Worm (Caenorhabditis elegans): Measurements from ENCODE around the gene Y105C5A.1268.

The Y105C5A.1268 gene

ce11 chrIV:15613141-15613540 lies 33.1 kb downstream of the Y105C5A.1268 start:
- TF ChIP-seq grh-1 (GFP tag; IDR thresholded peaks at IDR 0.05): no peak
- TF ChIP-seq mdl-1 (tag; optimal IDR thresholded peaks at IDR 0.05): no peak
- TF ChIP-seq aha-1 (tag; optimal IDR thresholded peaks at IDR 0.05): no peak
- TF ChIP-seq unc-62 (GFP tag; optimal IDR thresholded peaks at IDR 0.05): no peak
- no peak for TF ChIP-seq C34B4.2 (tag; optimal IDR thresholded peaks at IDR 0.05)
- no peak for TF ChIP-seq sox-4 (tag; optimal IDR thresholded peaks at IDR 0.05)
- TF ChIP-seq blmp-1 (tag; optimal IDR thresholded peaks at IDR 0.05): no peak
- TF ChIP-seq mab-9 (GFP tag; IDR thresholded peaks at IDR 0.05): no peak
- no peak for TF ChIP-seq egl-13 (tag; optimal IDR thresholded peaks at IDR 0.05)
- TF ChIP-seq nhr-237 (tag; optimal IDR thresholded peaks at IDR 0.05): no peak

ce11 chrIV:15606396-15606795 lies 39.9 kb downstream of the Y105C5A.1268 start:
- TF ChIP-seq fkh-8 (tag; optimal IDR thresholded peaks at IDR 0.05) (no peak), lin-35 (GFP tag; optimal IDR thresholded peaks at IDR 0.05) (no peak), zag-1 (tag; optimal IDR thresholded peaks at IDR 0.05) (no peak), irx-1 (tag; optimal IDR thresholded peaks at IDR 0.05) (no peak), nhr-47 (tag; optimal IDR thresholded peaks at IDR 0.05) (no peak), swsn-7 (tag; optimal IDR thresholded peaks at IDR 0.05) (no peak), sup-37 (GFP tag; optimal IDR thresholded peaks at IDR 0.05) (no peak), snu-23 (GFP tag; optimal IDR thresholded peaks at IDR 0.05) (no peak), nhr-84 (tag; optimal IDR thresholded peaks at IDR 0.05) (no peak), ceh-8 (GFP tag; optimal IDR thresholded peaks at IDR 0.05) (no peak), egl-27 (tag; optimal IDR thresholded peaks at IDR 0.05) (no peak), hlh-4 (tag; optimal IDR thresholded peaks at IDR 0.05) (no peak), mep-1 (tag; optimal IDR thresholded peaks at IDR 0.05) (no peak), grh-1 (GFP tag; IDR thresholded peaks at IDR 0.05) (no peak), F16B12.6 (tag; optimal IDR thresholded peaks at IDR 0.05) (no peak), tlp-1 (tag; optimal IDR thresholded peaks at IDR 0.05) (no peak), jun-1 (tag; optimal IDR thresholded peaks at IDR 0.05) (no peak), lin-39 (tag; optimal IDR thresholded peaks at IDR 0.05) (no peak), fos-1 (tag; optimal IDR thresholded peaks at IDR 0.05) (no peak), nhr-28 (tag; optimal IDR thresholded peaks at IDR 0.05) (no peak)

ce11 chrIV:15604194-15604593 lies 42.1 kb downstream of the Y105C5A.1268 start:
- TF ChIP-seq aha-1 (tag; optimal IDR thresholded peaks at IDR 0.05) (no peak), ets-5 (GFP tag; IDR thresholded peaks at IDR 0.05) (no peak), egl-13 (tag; optimal IDR thresholded peaks at IDR 0.05) (no peak)
